Fruit fly (Drosophila melanogaster) S2 (cell line): Measurements from ENCODE around the gene CG3184.

ENCODE experiments used
- CG8478 ChIP-seq: fragments of >200 bp; optimal IDR thresholded peaks from 2 replicates; lab custom pipeline; 2018
- CTCF ChIP-seq, 2 experiments: fragments of >200 bp; optimal IDR thresholded peaks; 2 replicates each; lab custom pipeline; 2018

- TF ChIP-seq CG8478 (lab: Kevin White, UChicago) = no peak
- TF ChIP-seq CTCF (optimal IDR thresholded peaks at IDR 0.05; lab: Kevin White, UChicago) = no peak
Observed at dm6 chrX:6641602-6642001, 47.0 kb downstream of the CG3184 start.
